Fruit fly (Drosophila melanogaster): ENCODE results near the gene Antp.

Gene Antp

dm6 chr3R:6956749-6957148 lies 42.3 kb downstream of the Antp start:
- no peak for TF ChIP-seq CTCF (optimal IDR thresholded peaks at IDR 0.05)
- no peak for TF ChIP-seq CG8478 (optimal IDR thresholded peaks at IDR 0.05)

- TF ChIP-seq CG8478 (optimal IDR thresholded peaks at IDR 0.05) (no peak), CTCF (optimal IDR thresholded peaks at IDR 0.05) (no peak)
Observed at dm6 chr3R:6954539-6954938, 44.5 kb downstream of the Antp start.

dm6 chr3R:6953160-6953559 lies 45.9 kb downstream of the Antp start:
- TF ChIP-seq CTCF (optimal IDR thresholded peaks at IDR 0.05) (no peak), CG8478 (optimal IDR thresholded peaks at IDR 0.05) (no peak)

dm6 chr3R:6952683-6953082 lies 46.3 kb downstream of the Antp start:
- TF ChIP-seq CTCF (optimal IDR thresholded peaks at IDR 0.05) (no peak), CG8478 (optimal IDR thresholded peaks at IDR 0.05) (no peak)

dm6 chr3R:6951090-6951489 lies 47.9 kb downstream of the Antp start:
- TF ChIP-seq CG8478 (optimal IDR thresholded peaks at IDR 0.05), result no peak

- TF ChIP-seq CTCF (optimal IDR thresholded peaks at IDR 0.05), result no peak
Observed at dm6 chr3R:6950111-6950699, 48.8 kb downstream of the Antp start.

- TF ChIP-seq CTCF (optimal IDR thresholded peaks at IDR 0.05), result no peak
- no peak for TF ChIP-seq CG8478 (optimal IDR thresholded peaks at IDR 0.05)
Observed at dm6 chr3R:6948954-6949708, 49.9 kb downstream of the Antp start.

dm6 chr3R:6945016-6945415 lies 54.0 kb downstream of the Antp start:
- no peak for TF ChIP-seq CG8478 (optimal IDR thresholded peaks at IDR 0.05)
- TF ChIP-seq CTCF (optimal IDR thresholded peaks at IDR 0.05), result no peak

dm6 chr3R:6939654-6940053 lies 59.4 kb downstream of the Antp start:
- TF ChIP-seq CTCF (optimal IDR thresholded peaks at IDR 0.05), result no peak
- no peak for TF ChIP-seq CG8478 (optimal IDR thresholded peaks at IDR 0.05)

- TF ChIP-seq CG8478 (optimal IDR thresholded peaks at IDR 0.05) (no peak), CTCF (optimal IDR thresholded peaks at IDR 0.05) (no peak)
Observed at dm6 chr3R:6937731-6938130, 61.3 kb downstream of the Antp start.

dm6 chr3R:6935810-6936549 lies 63.0 kb downstream of the Antp start:
- TF ChIP-seq CG8478 (optimal IDR thresholded peaks at IDR 0.05) (no peak), CTCF (optimal IDR thresholded peaks at IDR 0.05) (no peak)

dm6 chr3R:6935208-6935607 lies 63.8 kb downstream of the Antp start:
- TF ChIP-seq CTCF (optimal IDR thresholded peaks at IDR 0.05) (no peak), CG8478 (optimal IDR thresholded peaks at IDR 0.05) (no peak)

- TF ChIP-seq CG8478 (optimal IDR thresholded peaks at IDR 0.05) (no peak), CTCF (optimal IDR thresholded peaks at IDR 0.05) (no peak)
Observed at dm6 chr3R:6932780-6933347, 66.2 kb downstream of the Antp start.

- TF ChIP-seq CG8478 (optimal IDR thresholded peaks at IDR 0.05) (no peak), CTCF (optimal IDR thresholded peaks at IDR 0.05) (no peak)
Observed at dm6 chr3R:6932040-6932439, 67.0 kb downstream of the Antp start.

dm6 chr3R:6930447-6930846 lies 68.6 kb downstream of the Antp start:
- TF ChIP-seq CG8478 (optimal IDR thresholded peaks at IDR 0.05) (peak; percentile 51), CTCF (optimal IDR thresholded peaks at IDR 0.05) (no peak)

- TF ChIP-seq CG8478 (optimal IDR thresholded peaks at IDR 0.05), result no peak
- no peak for TF ChIP-seq CTCF (optimal IDR thresholded peaks at IDR 0.05)
Observed at dm6 chr3R:6929151-6929550, 69.9 kb downstream of the Antp start.

All from S2 (cell line).